Worm (Caenorhabditis elegans): ENCODE results near the gene hlh-25.

The hlh-25 gene

ce11 chrII:5511417-5512353 is 23.4 kb upstream of the hlh-25 start (continued):
- no peak for TF ChIP-seq nhr-111 (GFP tag; optimal IDR thresholded peaks at IDR 0.05)
- TF ChIP-seq ces-1 (GFP tag; optimal IDR thresholded peaks at IDR 0.05) = no peak
- no peak for TF ChIP-seq vab-7 (GFP tag; IDR thresholded peaks at IDR 0.05)
- no peak for TF ChIP-seq daf-8 (GFP tag; IDR thresholded peaks at IDR 0.05)
- TF ChIP-seq ceh-62 (tag; optimal IDR thresholded peaks at IDR 0.05) = no peak
- no peak for TF ChIP-seq zip-11 (GFP tag; IDR thresholded peaks at IDR 0.05)
- no peak for TF ChIP-seq aly-2 (tag; optimal IDR thresholded peaks at IDR 0.05)
- no peak for TF ChIP-seq ama-1 (optimal IDR thresholded peaks at IDR 0.05)
- TF ChIP-seq daf-12 (tag; optimal IDR thresholded peaks at IDR 0.05) = no peak
- no peak for TF ChIP-seq fkh-10 (GFP tag; optimal IDR thresholded peaks at IDR 0.05)
- TF ChIP-seq mdl-1 (tag; optimal IDR thresholded peaks at IDR 0.05) = no peak
- no peak for TF ChIP-seq nhr-25 (tag; optimal IDR thresholded peaks at IDR 0.05; ENCODE audit: borderline replicate concordance, insufficient read depth)
- no peak for TF ChIP-seq ceh-32 (tag; optimal IDR thresholded peaks at IDR 0.05; ENCODE audit: poor library complexity)
- TF ChIP-seq nhr-11 (tag; optimal IDR thresholded peaks at IDR 0.05) = no peak
- TF ChIP-seq ztf-7 (tag; optimal IDR thresholded peaks at IDR 0.05) = no peak
- no peak for TF ChIP-seq gei-8 (GFP tag; optimal IDR thresholded peaks at IDR 0.05)
- TF ChIP-seq nhr-10 (tag; optimal IDR thresholded peaks at IDR 0.05) = no peak
- TF ChIP-seq tra-1 (GFP tag; IDR thresholded peaks at IDR 0.05) = no peak
- no peak for TF ChIP-seq egl-27 (tag; optimal IDR thresholded peaks at IDR 0.05)
- TF ChIP-seq madf-9 (GFP tag; conservative IDR thresholded peaks at IDR 0.05) = 0 out of 2 replicates have a peak, but pooled peaks have one; percentile 41
- TF ChIP-seq attf-4 (tag; optimal IDR thresholded peaks at IDR 0.05) = no peak
- no peak for TF ChIP-seq mep-1 (tag; optimal IDR thresholded peaks at IDR 0.05)
- TF ChIP-seq snpc-4 (tag; optimal IDR thresholded peaks at IDR 0.05) = no peak
- no peak for TF ChIP-seq ceh-28 (tag; optimal IDR thresholded peaks at IDR 0.05)
- TF ChIP-seq pqm-1 (tag; optimal IDR thresholded peaks at IDR 0.05) = no peak
- peak; percentile 2 for TF ChIP-seq rbr-2 (tag; optimal IDR thresholded peaks at IDR 0.05)
- no peak for TF ChIP-seq F26F4.8 (GFP tag; conservative IDR thresholded peaks at IDR 0.05)
- TF ChIP-seq F49E8.2 (tag; optimal IDR thresholded peaks at IDR 0.05; ENCODE audit: borderline replicate concordance) = peak; percentile 43
- TF ChIP-seq lir-3 (tag; optimal IDR thresholded peaks at IDR 0.05) = no peak
- no peak for TF ChIP-seq lin-1 (GFP tag; IDR thresholded peaks at IDR 0.05)
- no peak for TF ChIP-seq R02D3.7 (tag; optimal IDR thresholded peaks at IDR 0.05)
- TF ChIP-seq nhr-6 (tag; optimal IDR thresholded peaks at IDR 0.05) = no peak
- TF ChIP-seq lim-7 (GFP tag; IDR thresholded peaks at IDR 0.05) = no peak
- no peak for TF ChIP-seq cey-2 (tag; optimal IDR thresholded peaks at IDR 0.05; ENCODE audit: borderline replicate concordance, insufficient read depth)
- 0 out of 2 replicates have a peak, but pooled peaks have one; percentile 49 for TF ChIP-seq ZK337.2 (GFP tag; IDR thresholded peaks at IDR 0.05)
- no peak for TF ChIP-seq T20F7.1 (GFP tag; optimal IDR thresholded peaks at IDR 0.05)
- TF ChIP-seq jun-1 (tag; optimal IDR thresholded peaks at IDR 0.05) = no peak
- no peak for TF ChIP-seq unc-39 (tag; optimal IDR thresholded peaks at IDR 0.05)
- TF ChIP-seq hlh-11 (tag; optimal IDR thresholded peaks at IDR 0.05) = no peak
- TF ChIP-seq unc-130 (GFP tag; optimal IDR thresholded peaks at IDR 0.05) = peak; percentile 72
- TF ChIP-seq pha-4 (GFP tag; IDR thresholded peaks at IDR 0.05) = no peak
- no peak for TF ChIP-seq pha-4 (tag; optimal IDR thresholded peaks at IDR 0.05)
- no peak for TF ChIP-seq Y75B8A.6 (GFP tag; IDR thresholded peaks at IDR 0.05)
- no peak for TF ChIP-seq skn-1 (tag; optimal IDR thresholded peaks at IDR 0.05)
- no peak for TF ChIP-seq snpc-1.2 (GFP tag; IDR thresholded peaks at IDR 0.05)
- TF ChIP-seq lin-29 (GFP tag; IDR thresholded peaks at IDR 0.05) = no peak
- no peak for TF ChIP-seq ztf-11 (tag; optimal IDR thresholded peaks at IDR 0.05)
- TF ChIP-seq nhr-77 (tag; optimal IDR thresholded peaks at IDR 0.05) = no peak
- peak in 1 of 2 experiments; percentile 13 for TF ChIP-seq lsy-2 (tag; optimal IDR thresholded peaks at IDR 0.05)
- no peak for TF ChIP-seq spr-1 (tag; optimal IDR thresholded peaks at IDR 0.05)
- no peak for TF ChIP-seq saeg-2 (GFP tag; IDR thresholded peaks at IDR 0.05)
